Worm (Caenorhabditis elegans) whole organism, L2 larva: ENCODE data around the gene C39D10.5.

Experiments
- ceh-82 ChIP-seq: fragments of 150-350 bp; optimal IDR thresholded peaks from 2 replicates; lab custom pipeline; 2014; ENCODE audit warnings: missing biosample characterization, missing genetic modification characterization
- egl-27 ChIP-seq: sonication (generic microtip); optimal IDR thresholded peaks from 3 replicates; lab custom pipeline; 2017; ENCODE audit warnings: missing biosample characterization, missing genetic modification reagents, missing genetic modification characterization
- elt-3 ChIP-seq: sonication (generic microtip); optimal IDR thresholded peaks from 2 replicates; lab custom pipeline; 2017; ENCODE audit warnings: missing biosample characterization, missing genetic modification characterization
- lin-39 ChIP-seq: fragments of 150-350 bp; optimal IDR thresholded peaks from 2 replicates; lab custom pipeline; 2014; ENCODE audit warnings: missing biosample characterization, missing genetic modification reagents, missing genetic modification characterization
- nhr-23 ChIP-seq: fragments of 150-350 bp; optimal IDR thresholded peaks from 2 replicates; lab custom pipeline; 2014; ENCODE audit warnings: missing biosample characterization, missing genetic modification reagents, missing genetic modification characterization

- no peak for TF ChIP-seq ceh-82 (tag; lab: Kevin White, UChicago)
- no peak for TF ChIP-seq lin-39 (tag; lab: Kevin White, UChicago)
- no peak for TF ChIP-seq egl-27 (tag; lab: Kevin White, UChicago)
- TF ChIP-seq nhr-23 (tag; lab: Kevin White, UChicago): no peak
- TF ChIP-seq elt-3 (tag; lab: Kevin White, UChicago): no peak
These were observed 44.8 kb downstream of the C39D10.5 start, which contains the start of gene C54D2.6 for ce11 chrX:7847413-7847812.
